Comparison of ENCODE assay signal across 4 fruit fly cellular contexts in the genomic region with DNA sequence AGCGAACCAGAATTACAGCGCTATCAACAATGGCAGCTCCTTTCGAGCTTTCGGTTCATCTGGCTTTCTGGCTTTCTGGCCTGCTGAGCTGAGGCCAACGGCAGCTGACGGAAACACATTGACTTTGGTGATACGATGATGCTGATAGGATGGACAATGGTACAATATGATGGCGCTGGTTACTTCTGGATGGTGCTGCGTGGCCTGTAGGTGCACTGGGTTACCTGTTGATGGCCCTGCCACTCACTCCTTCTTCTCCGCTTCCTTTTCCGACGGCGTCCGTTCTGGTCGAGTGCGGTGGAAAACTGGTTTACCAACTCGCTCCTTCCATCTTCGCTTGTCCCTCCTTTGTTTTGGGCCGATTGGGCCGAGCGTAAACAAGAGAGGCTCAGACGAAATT.
A peak's percentile ranks its signal among the peaks of the same experiment; 100 is the strongest.
TF ChIP-seq lines count a peak whose summit lies in the region.

No protein-coding gene starts in this region.

- no peak for TF ChIP-seq CTCF in whole organism, embryonic (GFP tag; optimal IDR thresholded peaks at IDR 0.05; lab: Kevin White, UChicago)

TF ChIP-seq in whole organism, embryonic, 481 proteins besides CTCF, POLR2A, EP300 and RAD21:
- TF ChIP-seq D (optimal IDR thresholded peaks at IDR 0.05; lab: Kevin White, UChicago) (peak; percentile 53), D (GFP tag; optimal IDR thresholded peaks at IDR 0.05; lab: Kevin White, UChicago) (no peak), crol (GFP tag; IDR thresholded peaks at IDR 0.05; lab: Robert Waterston, UW) (no peak), nom (GFP tag; optimal IDR thresholded peaks at IDR 0.05; lab: Kevin White, UChicago) (peak; percentile 54), CG7786 (GFP tag; optimal IDR thresholded peaks at IDR 0.05; lab: Kevin White, UChicago) (no peak), otp (GFP tag; IDR thresholded peaks at IDR 0.05; lab: Robert Waterston, UW) (no peak), CG31224 (GFP tag; IDR thresholded peaks at IDR 0.05; lab: Robert Waterston, UW) (no peak), Hr3 (GFP tag; optimal IDR thresholded peaks at IDR 0.05; lab: Kevin White, UChicago) (no peak)

TF ChIP-seq in whole organism, prepupa, 60 proteins besides CTCF, POLR2A, EP300 and RAD21:
- TF ChIP-seq Gug (GFP tag; IDR thresholded peaks at IDR 0.05; lab: Robert Waterston, UW) (no peak), CG6854 (GFP tag; optimal IDR thresholded peaks at IDR 0.05; lab: Kevin White, UChicago) (peak; percentile 70), eg (GFP tag; IDR thresholded peaks at IDR 0.05; lab: Robert Waterston, UW) (no peak), CG6163 (GFP tag; IDR thresholded peaks at IDR 0.05; lab: Robert Waterston, UW) (0 out of 3 replicates have a peak, but pooled peaks have one; percentile 18), pdm3 (GFP tag; optimal IDR thresholded peaks at IDR 0.05; lab: Kevin White, UChicago) (no peak), Hr39 (GFP tag; optimal IDR thresholded peaks at IDR 0.05; lab: Kevin White, UChicago) (no peak), ss (GFP tag; optimal IDR thresholded peaks at IDR 0.05; lab: Kevin White, UChicago) (peak in 1 of 2 experiments; percentile 16), dac (GFP tag; optimal IDR thresholded peaks at IDR 0.05; lab: Kevin White, UChicago) (no peak), CG32006 (GFP tag; optimal IDR thresholded peaks at IDR 0.05; lab: Kevin White, UChicago) (no peak), Lpt (GFP tag; optimal IDR thresholded peaks at IDR 0.05; lab: Kevin White, UChicago) (no peak), CG8119 (GFP tag; IDR thresholded peaks at IDR 0.05; lab: Robert Waterston, UW) (no peak)

TF ChIP-seq in whole organism, pupa, 21 proteins besides CTCF, POLR2A, EP300 and RAD21:
- no peak for TF ChIP-seq gl (tag; optimal IDR thresholded peaks at IDR 0.05; lab: Kevin White, UChicago)
- TF ChIP-seq rn (GFP tag; IDR thresholded peaks at IDR 0.05; lab: Robert Waterston, UW), result no peak
- TF ChIP-seq D1 (tag; optimal IDR thresholded peaks at IDR 0.05; lab: Kevin White, UChicago), result no peak
- TF ChIP-seq EcR (GFP tag; optimal IDR thresholded peaks at IDR 0.05; lab: Kevin White, UChicago), result peak; percentile 84
- TF ChIP-seq CG9948 (tag; optimal IDR thresholded peaks at IDR 0.05; lab: Kevin White, UChicago), result no peak
- TF ChIP-seq CG32121 (GFP tag; IDR thresholded peaks at IDR 0.05; lab: Robert Waterston, UW), result no peak

TF ChIP-seq in whole organism, wandering third instar larva, 38 proteins besides CTCF, POLR2A, EP300 and RAD21:
- TF ChIP-seq pan (optimal IDR thresholded peaks at IDR 0.05; lab: Kevin White, UChicago), result no peak
- no peak for TF ChIP-seq woc (GFP tag; optimal IDR thresholded peaks at IDR 0.05; lab: Kevin White, UChicago)
- no peak for TF ChIP-seq ey (GFP tag; optimal IDR thresholded peaks at IDR 0.05; lab: Kevin White, UChicago)
- TF ChIP-seq lola (GFP tag; optimal IDR thresholded peaks at IDR 0.05; lab: Kevin White, UChicago), result no peak
- TF ChIP-seq jim (GFP tag; optimal IDR thresholded peaks at IDR 0.05; lab: Kevin White, UChicago), result no peak
- no peak for TF ChIP-seq CG9705 (GFP tag; optimal IDR thresholded peaks at IDR 0.05; lab: Kevin White, UChicago)
- TF ChIP-seq CG32264 (GFP tag; optimal IDR thresholded peaks at IDR 0.05; lab: Kevin White, UChicago), result no peak
- TF ChIP-seq fru (GFP tag; optimal IDR thresholded peaks at IDR 0.05; lab: Kevin White, UChicago), result peak; percentile 37
- peak; percentile 70 for TF ChIP-seq Vsx2 (GFP tag; optimal IDR thresholded peaks at IDR 0.05; lab: Kevin White, UChicago; ENCODE audit: partially characterized antibody)
- no peak for TF ChIP-seq Sp1 (GFP tag; optimal IDR thresholded peaks at IDR 0.05; lab: Kevin White, UChicago)
- no peak for TF ChIP-seq HLH106 (tag; optimal IDR thresholded peaks at IDR 0.05; lab: Kevin White, UChicago)
- no peak for TF ChIP-seq Rel (GFP tag; optimal IDR thresholded peaks at IDR 0.05; lab: Kevin White, UChicago)
- TF ChIP-seq Rel (tag; optimal IDR thresholded peaks at IDR 0.05; lab: Kevin White, UChicago), result no peak
- TF ChIP-seq foxo (GFP tag; optimal IDR thresholded peaks at IDR 0.05; lab: Kevin White, UChicago), result no peak
- TF ChIP-seq psq (GFP tag; optimal IDR thresholded peaks at IDR 0.05; lab: Kevin White, UChicago), result peak; percentile 33
- no peak for TF ChIP-seq brk (GFP tag; optimal IDR thresholded peaks at IDR 0.05; lab: Kevin White, UChicago)
- no peak for TF ChIP-seq br (GFP tag; optimal IDR thresholded peaks at IDR 0.05; lab: Kevin White, UChicago)
- TF ChIP-seq Hr83 (GFP tag; optimal IDR thresholded peaks at IDR 0.05; lab: Kevin White, UChicago; ENCODE audit: poor library complexity, severe bottlenecking), result no peak
- no peak for TF ChIP-seq Jra (GFP tag; optimal IDR thresholded peaks at IDR 0.05; lab: Kevin White, UChicago)
- TF ChIP-seq CrebA (GFP tag; optimal IDR thresholded peaks at IDR 0.05; lab: Kevin White, UChicago; ENCODE audit: borderline replicate concordance), result no peak
- no peak for TF ChIP-seq Dif (GFP tag; optimal IDR thresholded peaks at IDR 0.05; lab: Kevin White, UChicago; ENCODE audit: partially characterized antibody)
- TF ChIP-seq h (GFP tag; optimal IDR thresholded peaks at IDR 0.05; lab: Kevin White, UChicago), result no peak
- TF ChIP-seq Dfd (GFP tag; optimal IDR thresholded peaks at IDR 0.05; lab: Kevin White, UChicago), result no peak
- TF ChIP-seq Abd-B (GFP tag; optimal IDR thresholded peaks at IDR 0.05; lab: Kevin White, UChicago), result no peak
- no peak for TF ChIP-seq Myc (optimal IDR thresholded peaks at IDR 0.05; lab: Kevin White, UChicago)
- no peak for TF ChIP-seq tai (GFP tag; optimal IDR thresholded peaks at IDR 0.05; lab: Kevin White, UChicago)
- TF ChIP-seq Hnf4 (GFP tag; optimal IDR thresholded peaks at IDR 0.05; lab: Kevin White, UChicago), result no peak
- no peak for TF ChIP-seq usp (GFP tag; optimal IDR thresholded peaks at IDR 0.05; lab: Kevin White, UChicago)

Comparison
In these comparisons a context has a peak if more than half of its experiments do, and no peak if none do; other contexts are left out.
1. Of the 7 proteins assayed by ChIP-seq in both whole organism, embryonic and whole organism, prepupa: peak only in whole organism, embryonic: none; only in whole organism, prepupa: CG6854; in both: none; in neither: 6.